Worm (Caenorhabditis elegans) whole organism, young adult: ENCODE results near the gene blos-8.

Source experiments
- F39B2.1 ChIP-seq: fragments of 200-800 bp; sonication (Bioruptor generic); IDR thresholded peaks from 2 replicates; pipeline ENCODE4 v1.3.6; 2022; ENCODE audit warnings: missing genetic modification reagents, missing genetic modification characterization, missing compliant biosample characterization
- Y67H2A.10 ChIP-seq: fragments of 200-800 bp; sonication (Bioruptor generic); conservative IDR thresholded peaks from 2 replicates; pipeline ENCODE4 v1.3.6; 2022; ENCODE audit warnings: missing genetic modification reagents, missing genetic modification characterization, missing compliant biosample characterization
- efl-1 ChIP-seq: fragments of 150-350 bp; optimal IDR thresholded peaks from 2 replicates; lab custom pipeline; 2014; ENCODE audit warnings: missing biosample characterization, missing genetic modification reagents, missing genetic modification characterization
- xnd-1 ChIP-seq: sonication (generic microtip); optimal IDR thresholded peaks from 2 replicates; lab custom pipeline; 2016; ENCODE audit warnings: missing genotype, missing genetic modification reagents, missing genetic modification characterization, missing compliant biosample characterization

DNA sequence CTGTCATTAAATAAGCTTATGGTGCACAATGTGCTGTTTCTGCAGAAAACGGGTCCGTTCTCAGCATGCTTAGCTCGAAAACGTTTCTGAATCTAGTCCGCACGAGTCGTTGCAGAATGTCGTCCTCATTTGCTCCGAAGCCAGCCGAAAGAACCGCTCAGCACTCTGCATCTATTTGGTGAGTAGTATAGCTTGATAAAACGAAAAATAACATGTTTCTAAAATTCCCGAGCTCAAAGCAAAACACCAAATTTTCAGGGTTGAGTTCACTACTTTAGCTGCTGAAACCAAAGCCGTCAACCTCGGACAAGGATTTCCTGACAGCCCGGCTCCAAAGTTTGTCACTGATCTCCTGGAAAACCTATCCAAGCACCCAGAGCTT is 10.7 kb upstream of the blos-8 start, which contains the start of gene nkat-3:
- TF ChIP-seq xnd-1, result no peak
- TF ChIP-seq efl-1 (GFP tag; lab: Kevin White, UChicago), result no peak
- no peak for TF ChIP-seq Y67H2A.10
- no peak for TF ChIP-seq F39B2.1 (GFP tag; lab: Robert Waterston, UW)
